Worm (Caenorhabditis elegans) whole organism, L4 larva: ENCODE data around the gene F54D5.3.

Experiments
- snpc-4 ChIP-seq: fragments of 150-350 bp; optimal IDR thresholded peaks from 2 replicates; lab custom pipeline; 2014; ENCODE audit warnings: missing biosample characterization, missing genetic modification characterization
- ztf-7 ChIP-seq: fragments of 150-350 bp; optimal IDR thresholded peaks from 2 replicates; lab custom pipeline; 2014; ENCODE audit warnings: missing biosample characterization, missing genetic modification characterization

DNA sequence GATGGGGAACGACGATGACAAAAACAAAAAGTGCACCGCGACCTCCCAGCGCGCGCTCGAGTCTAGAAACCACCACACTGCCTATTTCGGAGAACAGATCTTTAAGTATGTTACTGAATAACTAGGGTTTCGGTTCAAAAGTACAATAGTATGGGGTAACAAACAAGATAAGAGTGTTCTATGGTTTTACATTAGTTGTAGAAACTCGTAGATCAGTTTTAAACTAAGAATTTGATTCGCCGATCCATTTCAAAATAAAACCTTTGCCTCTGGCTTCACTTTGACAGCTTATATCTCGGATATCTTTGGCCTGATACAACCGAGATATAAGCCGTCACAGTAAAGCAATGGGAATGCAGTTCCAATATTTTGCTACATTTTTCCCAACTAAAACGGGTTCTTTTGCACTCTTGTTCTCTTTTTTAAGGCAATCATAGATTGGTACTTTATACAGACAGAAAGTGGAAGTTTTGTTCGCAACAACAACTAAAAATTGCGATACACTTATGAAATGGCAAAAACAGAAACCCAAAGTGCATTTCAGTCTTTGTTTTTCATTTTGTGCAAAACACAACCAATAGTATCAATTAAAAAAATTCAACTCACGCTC is 44.8 kb downstream of the F54D5.3 start:
- no peak for TF ChIP-seq snpc-4 (tag; lab: Kevin White, UChicago)
- TF ChIP-seq ztf-7 (tag; lab: Kevin White, UChicago): no peak
